Worm (Caenorhabditis elegans): ENCODE data around the gene D1086.1.

D1086.1 gene

DNA sequence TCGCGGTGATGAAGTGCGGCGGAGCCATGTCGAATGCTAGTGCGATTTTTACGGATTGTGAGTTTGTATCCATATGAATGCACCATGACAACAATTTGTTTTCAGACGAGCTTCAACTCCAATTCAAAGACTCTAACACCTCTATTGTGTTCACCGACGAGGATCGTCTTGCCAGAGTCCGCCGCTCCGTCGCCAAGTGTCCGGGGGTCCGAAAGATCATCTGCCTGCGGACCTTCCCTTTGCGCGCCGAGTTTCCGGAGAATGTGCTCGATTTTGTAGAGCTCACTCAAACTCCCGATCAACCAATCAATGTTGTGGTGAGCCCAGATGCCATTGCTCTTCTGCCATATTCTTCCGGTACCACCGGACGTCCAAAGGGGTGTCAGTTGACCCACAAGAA is 48.5 kb downstream of the D1086.1 start:
- no peak for TF ChIP-seq sma-9 (GFP tag; optimal IDR thresholded peaks at IDR 0.05)
- no peak for TF ChIP-seq sma-9 (tag; optimal IDR thresholded peaks at IDR 0.05)
- no peak for TF ChIP-seq ztf-11 (tag; optimal IDR thresholded peaks at IDR 0.05)
- no peak for TF ChIP-seq mbf-1 (tag; optimal IDR thresholded peaks at IDR 0.05)
- no peak for TF ChIP-seq alr-1 (tag; optimal IDR thresholded peaks at IDR 0.05)
- TF ChIP-seq nhr-10 (tag; optimal IDR thresholded peaks at IDR 0.05): no peak
- no peak for TF ChIP-seq F13H6.1 (tag; optimal IDR thresholded peaks at IDR 0.05)
- no peak for TF ChIP-seq lin-11 (tag; optimal IDR thresholded peaks at IDR 0.05)
- no peak for TF ChIP-seq egl-27 (tag; optimal IDR thresholded peaks at IDR 0.05)

DNA sequence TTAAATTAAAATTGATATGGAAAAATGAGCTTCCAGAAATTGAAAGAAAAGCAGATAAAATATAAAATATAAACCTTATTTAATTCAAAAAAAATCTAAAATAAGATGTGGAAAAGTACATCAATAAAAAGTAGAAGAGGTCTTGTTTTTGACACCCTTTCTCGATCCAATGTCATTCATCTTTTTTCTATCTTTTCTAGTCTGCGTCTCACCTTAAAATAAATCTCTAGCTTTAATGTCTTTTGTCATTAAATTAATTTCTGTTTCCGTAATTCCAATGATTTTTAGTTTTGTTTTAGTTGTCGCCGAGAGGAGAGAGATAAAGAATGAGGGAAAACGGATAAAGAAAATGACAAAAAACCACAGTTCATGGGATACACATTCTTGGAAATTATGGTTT is 50.5 kb downstream of the D1086.1 start:
- TF ChIP-seq ZK546.5 (tag; optimal IDR thresholded peaks at IDR 0.05) (no peak), blmp-1 (tag; optimal IDR thresholded peaks at IDR 0.05; ENCODE audit: insufficient read depth) (no peak), nhr-12 (tag; optimal IDR thresholded peaks at IDR 0.05) (no peak), nhr-10 (tag; optimal IDR thresholded peaks at IDR 0.05) (no peak), nhr-129 (tag; optimal IDR thresholded peaks at IDR 0.05) (no peak), C34F6.9 (tag; optimal IDR thresholded peaks at IDR 0.05) (peak; percentile 18), nhr-25 (tag; optimal IDR thresholded peaks at IDR 0.05) (peak; percentile 26), mab-5 (tag; optimal IDR thresholded peaks at IDR 0.05) (no peak)
